Fruit fly (Drosophila melanogaster) whole organism, embryonic: Measurements from ENCODE around the gene Actn.

Experiments
- Atf6 ChIP-seq: fragments of 200-800 bp; sonication (Bioruptor generic); IDR thresholded peaks from 2 replicates; pipeline ENCODE4 v1.3.6; 2022; ENCODE audit warnings: missing biosample characterization, missing genetic modification characterization
- BtbVII ChIP-seq: fragments of 200-800 bp; sonication (Bioruptor generic); optimal IDR thresholded peaks from 3 replicates; lab custom pipeline; 2017; ENCODE audit warnings: missing biosample characterization, mild to moderate bottlenecking, missing genetic modification characterization
- CG10431 ChIP-seq: fragments of 200-800 bp; sonication (Bioruptor generic); optimal IDR thresholded peaks from 3 replicates; lab custom pipeline; 2018; ENCODE audit warnings: missing biosample characterization, mild to moderate bottlenecking, missing genetic modification characterization
- CG12299 ChIP-seq: fragments of 200-800 bp; sonication (Bioruptor generic); optimal IDR thresholded peaks from 2 replicates; lab custom pipeline; 2018; ENCODE audit warnings: missing biosample characterization, mild to moderate bottlenecking, missing genetic modification characterization
- CG12769 ChIP-seq: fragments of 200-800 bp; sonication (Bioruptor generic); optimal IDR thresholded peaks from 2 replicates; lab custom pipeline; 2019; ENCODE audit warnings: missing biosample characterization, mild to moderate bottlenecking, missing genetic modification characterization, moderate library complexity
- CG13123 ChIP-seq: fragments of 200-800 bp; sonication (Bioruptor generic); optimal IDR thresholded peaks from 2 replicates; lab custom pipeline; 2016; ENCODE audit warnings: missing biosample characterization, missing genetic modification characterization
- CG13775 ChIP-seq: fragments of 200-800 bp; sonication (Bioruptor generic); optimal IDR thresholded peaks from 3 replicates; lab custom pipeline; 2017; ENCODE audit warnings: missing biosample characterization, mild to moderate bottlenecking, missing genetic modification characterization
- CG15269 ChIP-seq: fragments of 200-800 bp; sonication (Bioruptor generic); optimal IDR thresholded peaks from 2 replicates; lab custom pipeline; 2018; ENCODE audit warnings: missing biosample characterization, mild to moderate bottlenecking, missing genetic modification characterization, moderate library complexity
- CG1529 ChIP-seq: fragments of 200-800 bp; sonication (Bioruptor generic); optimal IDR thresholded peaks from 3 replicates; lab custom pipeline; 2018; ENCODE audit warnings: missing biosample characterization, missing genetic modification characterization
- CG18011 ChIP-seq: fragments of 200-800 bp; sonication (Bioruptor generic); optimal IDR thresholded peaks from 2 replicates; lab custom pipeline; 2017; ENCODE audit warnings: missing biosample characterization, missing genetic modification characterization, mild to moderate bottlenecking, moderate library complexity, missing genotype
- CG2129 ChIP-seq: fragments of 200-800 bp; sonication (Bioruptor generic); IDR thresholded peaks from 2 replicates; pipeline ENCODE4 v1.3.6; 2022; ENCODE audit warnings: missing biosample characterization, missing genetic modification characterization; ENCODE audit not compliant: partially characterized antibody
- CG2875 ChIP-seq: fragments of 200-800 bp; sonication (Bioruptor generic); optimal IDR thresholded peaks from 2 replicates; lab custom pipeline; 2017; ENCODE audit warnings: missing biosample characterization, mild to moderate bottlenecking, missing genetic modification characterization, missing genetic modification reagents
- CG2889 ChIP-seq: fragments of 200-800 bp; sonication (Bioruptor generic); IDR thresholded peaks from 3 replicates; pipeline ENCODE4 v1.3.6; 2022; ENCODE audit warnings: missing biosample characterization, missing genetic modification characterization
- CG30403 ChIP-seq: fragments of 200-800 bp; sonication (Bioruptor generic); optimal IDR thresholded peaks from 3 replicates; lab custom pipeline; 2016; ENCODE audit warnings: missing biosample characterization, missing genetic modification characterization
- CG4282 ChIP-seq: fragments of 200-800 bp; sonication (Bioruptor generic); optimal IDR thresholded peaks from 2 replicates; lab custom pipeline; 2016; ENCODE audit warnings: missing biosample characterization, missing genetic modification characterization
- CG4328 ChIP-seq: fragments of 200-800 bp; sonication (Bioruptor generic); optimal IDR thresholded peaks from 3 replicates; lab custom pipeline; 2017; ENCODE audit warnings: missing biosample characterization, missing genetic modification reagents, missing genetic modification characterization
- CG7271 ChIP-seq: fragments of 200-800 bp; sonication (Bioruptor generic); optimal IDR thresholded peaks from 2 replicates; lab custom pipeline; 2018; ENCODE audit warnings: missing biosample characterization, mild to moderate bottlenecking, missing genetic modification characterization, moderate library complexity
- CG9215 ChIP-seq: fragments of 200-800 bp; sonication (Bioruptor generic); IDR thresholded peaks from 2 replicates; pipeline ENCODE4 v1.3.6; 2022; ENCODE audit warnings: missing biosample characterization, missing genetic modification characterization
- CG9817 ChIP-seq: fragments of 200-800 bp; sonication (Bioruptor generic); optimal IDR thresholded peaks from 2 replicates; lab custom pipeline; 2018; ENCODE audit warnings: missing biosample characterization, mild to moderate bottlenecking, missing genetic modification characterization, moderate library complexity
- CrebB ChIP-seq: fragments of 200-800 bp; sonication (Bioruptor generic); optimal IDR thresholded peaks from 3 replicates; lab custom pipeline; 2018; ENCODE audit warnings: missing biosample characterization, mild to moderate bottlenecking, missing genetic modification characterization
- Dad ChIP-seq: fragments of 200-800 bp; sonication (Bioruptor generic); optimal IDR thresholded peaks from 3 replicates; lab custom pipeline; 2016; ENCODE audit warnings: missing biosample characterization, missing genetic modification characterization
- Dip2 ChIP-seq: fragments of 200-800 bp; sonication (Bioruptor generic); IDR thresholded peaks from 2 replicates; pipeline ENCODE4 v1.3.6; 2022; ENCODE audit warnings: missing biosample characterization, missing genetic modification characterization
- Dll ChIP-seq: fragments of 200-800 bp; sonication (Bioruptor generic); IDR thresholded peaks from 4 replicates; pipeline ENCODE4 v1.3.6; 2022; ENCODE audit warnings: missing biosample characterization, missing genetic modification characterization; ENCODE audit not compliant: partially characterized antibody
- Doc2 ChIP-seq: fragments of 200-800 bp; sonication (Bioruptor generic); IDR thresholded peaks from 2 replicates; pipeline ENCODE4 v1.3.6; 2022; ENCODE audit warnings: missing biosample characterization, missing genetic modification characterization
- HLH4C ChIP-seq: fragments of 200-800 bp; sonication (Bioruptor generic); IDR thresholded peaks from 3 replicates; pipeline ENCODE4 v1.3.6; 2022; ENCODE audit warnings: missing biosample characterization, missing genetic modification characterization; ENCODE audit not compliant: partially characterized antibody
- Hr3 ChIP-seq: fragments of 200-800 bp; sonication (Bioruptor generic); optimal IDR thresholded peaks from 3 replicates; lab custom pipeline; 2016; ENCODE audit warnings: missing biosample characterization, missing genetic modification characterization
- Lim3 ChIP-seq: fragments of 200-800 bp; sonication (Bioruptor generic); IDR thresholded peaks from 2 replicates; pipeline ENCODE4 v1.3.6; 2022; ENCODE audit warnings: missing biosample characterization, missing genetic modification characterization
- NC2β ChIP-seq: fragments of 200-800 bp; sonication (Bioruptor generic); optimal IDR thresholded peaks from 2 replicates; lab custom pipeline; 2016; ENCODE audit warnings: missing biosample characterization, missing genetic modification characterization
- Neu2 ChIP-seq: fragments of 200-800 bp; sonication (Bioruptor generic); optimal IDR thresholded peaks from 3 replicates; lab custom pipeline; 2016; ENCODE audit warnings: missing biosample characterization, missing genetic modification characterization, borderline replicate concordance
- NfI ChIP-seq: fragments of 200-800 bp; sonication (Bioruptor generic); optimal IDR thresholded peaks from 3 replicates; lab custom pipeline; 2018; ENCODE audit warnings: missing biosample characterization, mild to moderate bottlenecking, missing genetic modification characterization, moderate library complexity
- Oaz ChIP-seq: fragments of 200-800 bp; sonication (Bioruptor generic); IDR thresholded peaks from 2 replicates; pipeline ENCODE4 v1.3.6; 2022; ENCODE audit warnings: missing biosample characterization, missing genetic modification characterization
- Oli ChIP-seq: fragments of 200-800 bp; sonication (Bioruptor generic); optimal IDR thresholded peaks from 2 replicates; lab custom pipeline; 2018; ENCODE audit warnings: missing biosample characterization, mild to moderate bottlenecking, missing genetic modification characterization, moderate library complexity
- Opbp ChIP-seq: fragments of 200-800 bp; sonication (Bioruptor generic); IDR thresholded peaks from 3 replicates; pipeline ENCODE4 v1.3.6; 2022; ENCODE audit warnings: missing biosample characterization, missing genetic modification characterization; ENCODE audit not compliant: partially characterized antibody
- Sry-δ ChIP-seq: fragments of 200-800 bp; sonication (Bioruptor generic); optimal IDR thresholded peaks from 2 replicates; lab custom pipeline; 2016; ENCODE audit warnings: missing biosample characterization, missing genetic modification characterization
- ash1 ChIP-seq: fragments of 200-800 bp; sonication (Bioruptor generic); optimal IDR thresholded peaks from 2 replicates; lab custom pipeline; 2018; ENCODE audit warnings: missing biosample characterization, mild to moderate bottlenecking, missing genetic modification characterization
- bbx ChIP-seq: fragments of 200-800 bp; sonication (Bioruptor generic); IDR thresholded peaks from 2 replicates; pipeline ENCODE4 v1.3.6; 2022; ENCODE audit warnings: missing biosample characterization, missing genetic modification characterization; ENCODE audit not compliant: partially characterized antibody
- btn ChIP-seq: fragments of 200-800 bp; sonication (Bioruptor generic); optimal IDR thresholded peaks from 2 replicates; lab custom pipeline; 2016; ENCODE audit warnings: missing biosample characterization, missing genetic modification characterization
- cad ChIP-seq: fragments of >200 bp; optimal IDR thresholded peaks from 2 replicates; lab custom pipeline; 2017; ENCODE audit warnings: missing biosample characterization, missing genetic modification characterization
- crp ChIP-seq, 2 experiments: fragments of 200-800 bp; sonication (Bioruptor generic); optimal IDR thresholded peaks; 2 replicates in 1 of 2; 3 replicates in 1 of 2; lab custom pipeline; 2017; ENCODE audit warnings: missing biosample characterization in 2 of 2, missing genetic modification characterization in 2 of 2, mild to moderate bottlenecking in 1 of 2, moderate library complexity in 1 of 2
- emc ChIP-seq: fragments of 200-800 bp; sonication (Bioruptor generic); optimal IDR thresholded peaks from 2 replicates; lab custom pipeline; 2016; ENCODE audit warnings: missing biosample characterization, missing genetic modification characterization
- ems ChIP-seq: fragments of 200-800 bp; sonication (Bioruptor generic); optimal IDR thresholded peaks from 3 replicates; lab custom pipeline; 2016; ENCODE audit warnings: missing biosample characterization, missing genetic modification characterization
- hth ChIP-seq: fragments of >200 bp; optimal IDR thresholded peaks from 2 replicates; lab custom pipeline; 2017; ENCODE audit warnings: inconsistent platforms
- mam ChIP-seq: fragments of 200-800 bp; sonication (Bioruptor generic); optimal IDR thresholded peaks from 3 replicates; lab custom pipeline; 2016; ENCODE audit warnings: missing biosample characterization, missing genetic modification characterization
- otp ChIP-seq: fragments of 200-800 bp; sonication (Bioruptor generic); IDR thresholded peaks from 3 replicates; pipeline ENCODE4, ENCODE4 v1.3.6; 2022; ENCODE audit warnings: missing biosample characterization, missing genetic modification characterization
- pnt ChIP-seq: fragments of 200-800 bp; sonication (Bioruptor generic); optimal IDR thresholded peaks from 3 replicates; lab custom pipeline; 2016; ENCODE audit warnings: missing biosample characterization, missing genetic modification characterization
- ssp ChIP-seq: fragments of 200-800 bp; sonication (Bioruptor generic); IDR thresholded peaks from 2 replicates; pipeline ENCODE4 v1.3.6; 2022; ENCODE audit warnings: missing biosample characterization, missing genetic modification characterization
- stc ChIP-seq: fragments of 200-800 bp; sonication (Bioruptor generic); IDR thresholded peaks from 2 replicates; pipeline ENCODE4 v1.3.6; 2022; ENCODE audit warnings: missing biosample characterization, missing genetic modification characterization
- tll ChIP-seq, 2 experiments: fragments of 200-800 bp in 1 of 2; fragments of >200 bp in 1 of 2; sonication (Bioruptor generic) in 1 of 2; optimal IDR thresholded peaks; 2 replicates each; lab custom pipeline; 2017 to 2019; ENCODE audit warnings: missing biosample characterization in 2 of 2, missing genetic modification characterization in 2 of 2, mild to moderate bottlenecking in 1 of 2, moderate library complexity in 1 of 2
- tna ChIP-seq: fragments of 200-800 bp; sonication (Bioruptor generic); IDR thresholded peaks from 2 replicates; pipeline ENCODE4 v1.3.6; 2022; ENCODE audit warnings: missing biosample characterization, missing genetic modification characterization; ENCODE audit not compliant: partially characterized antibody
- tx ChIP-seq: fragments of 200-800 bp; sonication (Bioruptor generic); optimal IDR thresholded peaks from 2 replicates; lab custom pipeline; 2016; ENCODE audit warnings: missing biosample characterization, missing genetic modification characterization
- zfh1 ChIP-seq: fragments of 200-800 bp; sonication (Bioruptor generic); IDR thresholded peaks from 3 replicates; pipeline ENCODE4 v1.3.6; 2022; ENCODE audit warnings: missing biosample characterization, missing genetic modification characterization
- zfh2 ChIP-seq: fragments of 200-800 bp; sonication (Bioruptor generic); optimal IDR thresholded peaks from 2 replicates; lab custom pipeline; 2016; ENCODE audit warnings: missing biosample characterization, missing genetic modification characterization

The Actn gene

DNA sequence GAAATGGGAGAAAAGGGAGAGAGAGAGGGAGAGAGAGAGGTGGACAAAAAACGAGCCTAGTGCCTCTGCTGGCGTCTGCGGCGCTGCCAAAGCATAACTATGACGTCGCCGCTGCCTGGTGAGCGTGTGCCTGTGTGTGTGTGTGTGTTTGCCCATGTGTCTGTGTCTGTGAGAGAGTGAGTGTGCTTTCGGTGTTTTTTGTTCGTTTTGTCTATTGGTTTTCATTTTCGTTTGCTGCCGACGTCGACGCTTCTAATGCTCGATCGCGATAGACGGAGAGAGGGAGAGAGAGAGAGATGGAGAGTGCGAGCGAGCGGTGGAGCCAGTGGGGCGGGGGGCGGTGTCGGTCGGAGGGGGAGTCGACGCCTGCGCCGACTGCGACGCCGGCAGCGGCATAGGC lies 50.3 kb downstream of the Actn start (continued):
- TF ChIP-seq Hr3 (no peak), NC2β (GFP tag; lab: Kevin White, UChicago) (no peak), Doc2 (GFP tag; lab: Robert Waterston, UW) (no peak), zfh1 (no peak), crp (GFP tag; optimal IDR thresholded peaks at IDR 0.05; lab: Kevin White, UChicago) (no peak), CG9215 (GFP tag; lab: Robert Waterston, UW) (no peak), pnt (no peak), Atf6 (GFP tag; lab: Robert Waterston, UW) (no peak), CG2129 (no peak), stc (GFP tag; lab: Robert Waterston, UW) (no peak), Oaz (GFP tag; lab: Robert Waterston, UW) (no peak), CrebB (tag; lab: Kevin White, UChicago) (no peak), Opbp (GFP tag; lab: Robert Waterston, UW) (no peak), Dad (GFP tag; lab: Kevin White, UChicago) (no peak), Lim3 (GFP tag; lab: Robert Waterston, UW) (no peak), btn (GFP tag; lab: Kevin White, UChicago) (no peak), tna (GFP tag; lab: Robert Waterston, UW) (no peak), HLH4C (GFP tag; lab: Robert Waterston, UW) (no peak), CG18011 (no peak), Dll (0 out of 4 replicates have a peak, but pooled peaks have one; percentile 22), otp (no peak), CG12299 (tag; lab: Kevin White, UChicago) (no peak), zfh2 (GFP tag; lab: Kevin White, UChicago) (no peak), CG12769 (peak; percentile 51), CG2875 (GFP tag; lab: Kevin White, UChicago) (peak; percentile 38), tx (no peak), tll (GFP tag; optimal IDR thresholded peaks at IDR 0.05; lab: Kevin White, UChicago) (no peak), ems (GFP tag; lab: Kevin White, UChicago) (no peak), BtbVII (no peak), CG1529 (GFP tag; lab: Kevin White, UChicago) (peak; percentile 16), ash1 (GFP tag; lab: Kevin White, UChicago) (no peak), CG13123 (no peak), bbx (GFP tag; lab: Robert Waterston, UW) (peak; percentile 19; the same call in 1 of the 2 replicates), NfI (GFP tag; lab: Kevin White, UChicago) (no peak), mam (no peak), CG4328 (GFP tag; lab: Kevin White, UChicago) (no peak), CG4282 (no peak), Dip2 (GFP tag; lab: Robert Waterston, UW) (no peak), CG10431 (GFP tag; lab: Kevin White, UChicago) (no peak), Neu2 (no peak), hth (lab: Kevin White, UChicago) (no peak), emc (GFP tag; lab: Kevin White, UChicago) (no peak), CG2889 (GFP tag; lab: Robert Waterston, UW) (no peak), CG15269 (tag; lab: Kevin White, UChicago) (no peak), CG30403 (GFP tag; lab: Kevin White, UChicago) (no peak), CG9817 (tag; lab: Kevin White, UChicago) (no peak), ssp (GFP tag; lab: Robert Waterston, UW) (no peak), CG13775 (GFP tag; lab: Kevin White, UChicago) (no peak), Sry-δ (GFP tag; lab: Kevin White, UChicago) (no peak), Oli (tag; lab: Kevin White, UChicago) (no peak), cad (GFP tag; lab: Kevin White, UChicago) (no peak), CG7271 (tag; lab: Kevin White, UChicago) (no peak)
